Fruit fly (Drosophila melanogaster) whole organism, prepupa: ENCODE measurements around the gene GILT3.

Experiments used
- Blimp-1 ChIP-seq: fragments of 200-800 bp; sonication (Bioruptor generic); optimal IDR thresholded peaks from 3 replicates; lab custom pipeline; 2017; ENCODE audit warnings: missing biosample characterization, missing genetic modification characterization, mild to moderate bottlenecking, moderate library complexity, missing genetic modification reagents
- CG10631 ChIP-seq: fragments of 200-800 bp; sonication (Bioruptor generic); optimal IDR thresholded peaks from 2 replicates; lab custom pipeline; 2016; ENCODE audit warnings: missing biosample characterization, missing genetic modification characterization
- CG11294 ChIP-seq: fragments of 200-800 bp; sonication (Bioruptor generic); IDR thresholded peaks from 2 replicates; pipeline ENCODE4 v1.3.6; 2022; ENCODE audit warnings: missing biosample characterization, missing genetic modification characterization
- CG11902 ChIP-seq: fragments of 200-800 bp; sonication (Bioruptor generic); optimal IDR thresholded peaks from 3 replicates; lab custom pipeline; 2016; ENCODE audit warnings: missing biosample characterization, missing genetic modification characterization
- CG15336 ChIP-seq: fragments of 200-800 bp; sonication (Bioruptor generic); IDR thresholded peaks from 2 replicates; pipeline ENCODE4 v1.3.6; 2022; ENCODE audit warnings: missing biosample characterization, missing genetic modification characterization
- CG1621 ChIP-seq: fragments of 200-800 bp; sonication (Bioruptor generic); optimal IDR thresholded peaks from 3 replicates; lab custom pipeline; 2018; ENCODE audit warnings: missing biosample characterization, mild to moderate bottlenecking, missing genetic modification characterization
- CG3032 ChIP-seq: fragments of 200-800 bp; optimal IDR thresholded peaks from 2 replicates; lab custom pipeline; 2019; ENCODE audit warnings: missing biosample characterization, mild to moderate bottlenecking, missing genetic modification characterization, moderate library complexity
- CG31627 ChIP-seq: fragments of 200-800 bp; sonication (Bioruptor generic); optimal IDR thresholded peaks from 3 replicates; lab custom pipeline; 2016; ENCODE audit warnings: missing biosample characterization, missing genetic modification characterization
- CG32006 ChIP-seq: fragments of 200-800 bp; sonication (Bioruptor generic); optimal IDR thresholded peaks from 3 replicates; lab custom pipeline; 2017; ENCODE audit warnings: missing biosample characterization, mild to moderate bottlenecking, missing genetic modification characterization
- CG34406 ChIP-seq: fragments of 200-800 bp; sonication (Bioruptor generic); optimal IDR thresholded peaks from 3 replicates; lab custom pipeline; 2016; ENCODE audit warnings: missing biosample characterization, missing genetic modification characterization
- CG3919 ChIP-seq: fragments of 200-800 bp; sonication (Bioruptor generic); optimal IDR thresholded peaks from 3 replicates; lab custom pipeline; 2016; ENCODE audit warnings: missing biosample characterization, missing genetic modification characterization
- CG4318 ChIP-seq: fragments of 200-800 bp; sonication (Bioruptor generic); optimal IDR thresholded peaks from 3 replicates; lab custom pipeline; 2017; ENCODE audit warnings: missing biosample characterization, mild to moderate bottlenecking, missing genetic modification characterization
- CG6163 ChIP-seq: fragments of 200-800 bp; sonication (Bioruptor generic); IDR thresholded peaks from 3 replicates; pipeline ENCODE4 v1.3.6; 2022; ENCODE audit warnings: missing biosample characterization, missing genetic modification characterization
- CG6276 ChIP-seq: fragments of 200-800 bp; sonication (Bioruptor generic); optimal IDR thresholded peaks from 2 replicates; lab custom pipeline; 2017; ENCODE audit warnings: missing biosample characterization, mild to moderate bottlenecking, missing genetic modification characterization
- CG6792 ChIP-seq: fragments of 200-800 bp; sonication (Bioruptor generic); optimal IDR thresholded peaks from 3 replicates; lab custom pipeline; 2016; ENCODE audit warnings: missing biosample characterization, missing genetic modification characterization
- CG6854 ChIP-seq: fragments of 200-800 bp; sonication (Bioruptor generic); optimal IDR thresholded peaks from 2 replicates; lab custom pipeline; 2017; ENCODE audit warnings: missing biosample characterization, mild to moderate bottlenecking, missing genetic modification characterization
- CG7368 ChIP-seq: fragments of 200-800 bp; sonication (Bioruptor generic); optimal IDR thresholded peaks from 3 replicates; lab custom pipeline; 2016; ENCODE audit warnings: missing biosample characterization, missing genetic modification characterization
- CG8119 ChIP-seq: fragments of 200-800 bp; sonication (Bioruptor generic); IDR thresholded peaks from 3 replicates; pipeline ENCODE4 v1.3.6; 2022; ENCODE audit warnings: missing biosample characterization, missing genetic modification characterization
- CG9139 ChIP-seq: fragments of 200-800 bp; sonication (Bioruptor generic); optimal IDR thresholded peaks from 3 replicates; lab custom pipeline; 2017; ENCODE audit warnings: missing biosample characterization, mild to moderate bottlenecking, missing genetic modification characterization
- Eip75B ChIP-seq: fragments of 200-800 bp; sonication (Bioruptor generic); optimal IDR thresholded peaks from 3 replicates; lab custom pipeline; 2016; ENCODE audit warnings: missing biosample characterization, missing genetic modification characterization
- Eip78C ChIP-seq: fragments of 200-800 bp; sonication (Bioruptor generic); peaks from one replicate; lab custom pipeline; 2016; ENCODE audit warnings: missing biosample characterization, missing genetic modification characterization
- Eip93F ChIP-seq: fragments of 200-800 bp; sonication (Bioruptor generic); optimal IDR thresholded peaks from 2 replicates; lab custom pipeline; 2016; ENCODE audit warnings: missing biosample characterization, mild to moderate bottlenecking, missing genetic modification characterization
- Ets21C ChIP-seq: fragments of 200-800 bp; sonication (Bioruptor generic); optimal IDR thresholded peaks from 3 replicates; lab custom pipeline; 2016; ENCODE audit warnings: missing biosample characterization, missing genetic modification characterization
- Ets96B ChIP-seq: fragments of 200-800 bp; optimal IDR thresholded peaks from 2 replicates; lab custom pipeline; 2019; ENCODE audit warnings: missing biosample characterization, mild to moderate bottlenecking, missing genetic modification characterization, moderate library complexity
- Gug ChIP-seq: fragments of 200-800 bp; sonication (Bioruptor generic); IDR thresholded peaks from 2 replicates; pipeline ENCODE4 v1.3.6; 2022; ENCODE audit warnings: missing biosample characterization, missing genetic modification characterization
- Hr38 ChIP-seq: sonication (Bioruptor generic); optimal IDR thresholded peaks from 2 replicates; lab custom pipeline; 2016; ENCODE audit warnings: missing biosample characterization, missing genetic modification characterization
- Hr39 ChIP-seq: fragments of 200-800 bp; sonication (Bioruptor generic); optimal IDR thresholded peaks from 2 replicates; lab custom pipeline; 2016; ENCODE audit warnings: missing biosample characterization, missing genetic modification characterization
- Hr4 ChIP-seq: fragments of 200-800 bp; sonication (Bioruptor generic); optimal IDR thresholded peaks from 3 replicates; lab custom pipeline; 2016; ENCODE audit warnings: missing biosample characterization, missing genetic modification characterization
- Lpt ChIP-seq: fragments of 200-800 bp; sonication (Bioruptor generic); optimal IDR thresholded peaks from 3 replicates; lab custom pipeline; 2016; ENCODE audit warnings: missing biosample characterization, missing genetic modification characterization
- Met ChIP-seq: fragments of 200-800 bp; sonication (Bioruptor generic); optimal IDR thresholded peaks from 3 replicates; lab custom pipeline; 2016; ENCODE audit warnings: missing biosample characterization, missing genetic modification characterization
- OdsH ChIP-seq: fragments of 200-800 bp; sonication (Bioruptor generic); optimal IDR thresholded peaks from 3 replicates; lab custom pipeline; 2016; ENCODE audit warnings: missing biosample characterization, missing genetic modification characterization
- Sox102F ChIP-seq: fragments of 200-800 bp; sonication (Bioruptor generic); optimal IDR thresholded peaks from 2 replicates; lab custom pipeline; 2016; ENCODE audit warnings: missing biosample characterization, mild to moderate bottlenecking, missing genetic modification characterization
- Sox14 ChIP-seq: fragments of 200-800 bp; sonication (Bioruptor generic); optimal IDR thresholded peaks from 3 replicates; lab custom pipeline; 2016; ENCODE audit warnings: missing biosample characterization, missing genetic modification characterization
- Sox15 ChIP-seq: fragments of 200-800 bp; sonication (Bioruptor generic); optimal IDR thresholded peaks from 3 replicates; lab custom pipeline; 2016; ENCODE audit warnings: missing biosample characterization, missing genetic modification characterization
- achi ChIP-seq: fragments of 200-800 bp; sonication (Bioruptor generic); optimal IDR thresholded peaks from 3 replicates; lab custom pipeline; 2016; ENCODE audit warnings: missing biosample characterization, missing genetic modification characterization
- acj6 ChIP-seq: fragments of 200-800 bp; sonication (Bioruptor generic); optimal IDR thresholded peaks from 3 replicates; lab custom pipeline; 2016; ENCODE audit warnings: missing biosample characterization, missing genetic modification characterization
- cyc ChIP-seq: fragments of 200-800 bp; sonication (Bioruptor generic); optimal IDR thresholded peaks from 3 replicates; lab custom pipeline; 2016; ENCODE audit warnings: missing biosample characterization, missing genetic modification characterization
- dac ChIP-seq: fragments of 200-800 bp; sonication (Bioruptor generic); optimal IDR thresholded peaks from 2 replicates; lab custom pipeline; 2017; ENCODE audit warnings: missing biosample characterization, mild to moderate bottlenecking, missing genetic modification characterization
- eg ChIP-seq: fragments of 200-800 bp; sonication (Bioruptor generic); IDR thresholded peaks from 3 replicates; pipeline ENCODE4 v1.3.6; 2022; ENCODE audit warnings: missing biosample characterization, missing genetic modification characterization
- fd59A ChIP-seq: fragments of 200-800 bp; sonication (Bioruptor generic); optimal IDR thresholded peaks from 2 replicates; lab custom pipeline; 2017; ENCODE audit warnings: missing biosample characterization, mild to moderate bottlenecking, missing genetic modification characterization, missing genetic modification reagents
- fd85E ChIP-seq: fragments of 200-800 bp; sonication (Bioruptor generic); optimal IDR thresholded peaks from 3 replicates; lab custom pipeline; 2016; ENCODE audit warnings: missing biosample characterization, missing genetic modification characterization
- lz ChIP-seq: fragments of 200-800 bp; sonication (Bioruptor generic); optimal IDR thresholded peaks from 3 replicates; lab custom pipeline; 2016; ENCODE audit warnings: missing biosample characterization, missing genetic modification characterization
- net ChIP-seq: fragments of 200-800 bp; sonication (Bioruptor generic); optimal IDR thresholded peaks from 3 replicates; lab custom pipeline; 2016; ENCODE audit warnings: missing biosample characterization, missing genetic modification characterization
- pdm3 ChIP-seq: fragments of 200-800 bp; sonication (Bioruptor generic); optimal IDR thresholded peaks from 3 replicates; lab custom pipeline; 2016; ENCODE audit warnings: missing biosample characterization, missing genetic modification characterization
- salr ChIP-seq, 2 experiments: fragments of 200-800 bp; sonication (Bioruptor generic); optimal IDR thresholded peaks; 3 replicates each; lab custom pipeline; 2016 to 2018; ENCODE audit warnings: missing biosample characterization in 2 of 2, missing genetic modification characterization in 2 of 2, mild to moderate bottlenecking in 1 of 2
- spab ChIP-seq: fragments of 200-800 bp; sonication (Bioruptor generic); optimal IDR thresholded peaks from 2 replicates; lab custom pipeline; 2017; ENCODE audit warnings: missing biosample characterization, mild to moderate bottlenecking, missing genetic modification characterization, missing genetic modification reagents
- ss ChIP-seq, 2 experiments: fragments of 200-800 bp; sonication (Bioruptor generic); optimal IDR thresholded peaks; 2 replicates in 1 of 2; 3 replicates in 1 of 2; lab custom pipeline; 2017 to 2018; ENCODE audit warnings: mild to moderate bottlenecking in 2 of 2, missing biosample characterization in 2 of 2, missing genetic modification characterization in 2 of 2, moderate library complexity in 1 of 2

The GILT3 gene

DNA sequence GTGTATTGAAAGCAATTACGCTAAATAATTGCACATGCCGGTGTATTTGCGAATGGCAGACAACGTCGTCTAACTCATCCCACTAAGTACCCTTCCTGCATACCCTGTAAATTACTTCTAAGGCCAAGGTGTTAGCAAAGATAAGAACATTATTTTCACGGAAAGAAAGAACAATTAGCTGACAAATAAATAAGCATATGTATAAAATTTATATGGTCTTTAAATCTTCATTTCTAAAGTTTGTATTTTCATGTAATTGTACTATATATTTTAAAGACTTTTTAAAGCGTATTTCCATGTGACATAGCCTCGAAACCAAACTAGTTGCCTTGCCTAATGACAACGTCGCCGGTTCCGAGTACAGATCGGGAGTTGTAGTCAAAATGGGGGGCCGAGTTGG, 39.9 kb upstream of the GILT3 start (continued):
- TF ChIP-seq CG31627 (no peak), Hr39 (GFP tag; lab: Kevin White, UChicago) (no peak), fd59A (GFP tag; lab: Kevin White, UChicago) (no peak), salr (GFP tag; optimal IDR thresholded peaks at IDR 0.05; lab: Kevin White, UChicago) (no peak), CG6163 (GFP tag; lab: Robert Waterston, UW) (no peak), ss (GFP tag; optimal IDR thresholded peaks at IDR 0.05; lab: Kevin White, UChicago) (no peak)

DNA sequence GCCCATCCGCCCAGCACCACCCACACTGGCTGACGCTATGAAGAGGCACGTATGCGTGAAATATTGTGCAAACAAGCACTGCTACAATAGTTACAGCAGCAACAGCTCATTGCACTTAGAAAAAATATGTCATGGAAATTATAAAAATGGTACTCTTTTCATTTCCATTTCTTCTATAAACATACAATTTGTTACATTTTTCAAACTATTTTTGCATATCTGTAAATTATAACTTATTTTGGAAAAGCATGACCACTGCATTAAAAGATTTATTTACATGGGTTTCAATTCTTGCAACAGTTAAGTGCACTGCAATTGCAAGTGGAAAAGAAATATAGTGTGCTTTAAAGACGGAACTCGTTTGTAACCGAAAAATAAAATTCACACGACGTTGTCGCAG, 38.8 kb upstream of the GILT3 start:
- peak; percentile 35; the same call in 1 of the 2 replicates for TF ChIP-seq CG11294 (GFP tag; lab: Robert Waterston, UW)
- peak; percentile 45 for TF ChIP-seq net
- TF ChIP-seq cyc: no peak
- TF ChIP-seq CG31627: no peak
- no peak for TF ChIP-seq CG34406 (GFP tag; lab: Kevin White, UChicago)
- peak; percentile 80 for TF ChIP-seq CG15336 (GFP tag; lab: Robert Waterston, UW)
- TF ChIP-seq eg (GFP tag; lab: Robert Waterston, UW): peak; percentile 77
- peak; percentile 43 for TF ChIP-seq CG6276 (GFP tag; lab: Kevin White, UChicago)
- peak; percentile 18; the same call in 1 of the 3 replicates for TF ChIP-seq CG6163 (GFP tag; lab: Robert Waterston, UW)
- no peak for TF ChIP-seq Ets21C (GFP tag; lab: Kevin White, UChicago)
- TF ChIP-seq CG8119 (GFP tag; lab: Robert Waterston, UW): peak; percentile 67; the same call in 1 of the 3 replicates
- TF ChIP-seq OdsH (GFP tag; lab: Kevin White, UChicago): peak; percentile 26
- TF ChIP-seq CG6792 (GFP tag; lab: Kevin White, UChicago): no peak
- TF ChIP-seq Eip75B (GFP tag; lab: Kevin White, UChicago): no peak
- TF ChIP-seq Blimp-1 (GFP tag; lab: Kevin White, UChicago): no peak
- TF ChIP-seq fd85E: no peak
- no peak for TF ChIP-seq CG11902
- peak; percentile 9 for TF ChIP-seq pdm3 (GFP tag; lab: Kevin White, UChicago)
- no peak for TF ChIP-seq Met (GFP tag; lab: Kevin White, UChicago)
- TF ChIP-seq Sox15: no peak
- peak; percentile 77 for TF ChIP-seq Hr4 (GFP tag; lab: Kevin White, UChicago)
- peak; percentile 17 for TF ChIP-seq acj6 (GFP tag; lab: Kevin White, UChicago)
- no peak for TF ChIP-seq Sox14 (GFP tag; lab: Kevin White, UChicago)
- TF ChIP-seq Gug (GFP tag; lab: Robert Waterston, UW): 0 out of 2 replicates have a peak, but pooled peaks have one; percentile 23
- no peak for TF ChIP-seq Eip93F (GFP tag; lab: Kevin White, UChicago)
- no peak for TF ChIP-seq Sox102F (GFP tag; lab: Kevin White, UChicago)
- TF ChIP-seq CG10631 (GFP tag; lab: Kevin White, UChicago): no peak
- TF ChIP-seq achi: peak; percentile 27
- TF ChIP-seq Hr38 (GFP tag; lab: Kevin White, UChicago): no peak
- TF ChIP-seq CG32006 (GFP tag; lab: Kevin White, UChicago): peak; percentile 67
- TF ChIP-seq CG3032: no peak
- TF ChIP-seq CG9139 (GFP tag; lab: Kevin White, UChicago): no peak
- TF ChIP-seq salr (GFP tag; optimal IDR thresholded peaks at IDR 0.05; lab: Kevin White, UChicago): peak in 1 of 2 experiments; percentile 21
- no peak for TF ChIP-seq Ets96B (tag; lab: Kevin White, UChicago)
- TF ChIP-seq spab: no peak
- peak; percentile 14 for TF ChIP-seq CG7368 (GFP tag; lab: Kevin White, UChicago)
- TF ChIP-seq lz (GFP tag; lab: Kevin White, UChicago): no peak
- TF ChIP-seq CG4318 (GFP tag; lab: Kevin White, UChicago): peak; percentile 13
- TF ChIP-seq dac (GFP tag; lab: Kevin White, UChicago): no peak
- peak; percentile 76 for TF ChIP-seq Eip78C
- TF ChIP-seq CG1621 (tag; lab: Kevin White, UChicago): no peak
- peak; percentile 45 for TF ChIP-seq Lpt (GFP tag; lab: Kevin White, UChicago)
- TF ChIP-seq CG6854 (GFP tag; lab: Kevin White, UChicago): no peak
- peak; percentile 22 for TF ChIP-seq CG3919 (GFP tag; lab: Kevin White, UChicago)
- TF ChIP-seq, all 60 proteins: peak for 20
